Worm (Caenorhabditis elegans): Measurements from ENCODE around the gene F40G12.5.
A peak's percentile ranks its signal among the peaks of the same experiment; 100 is the strongest.

The F40G12.5 gene

ce11 chrV:14252025-14252424, 18.6 kb downstream of the F40G12.5 start, which contains the start of gene K02E11.5:
Gene K02E11.5 (plus strand): TSS chrV:14252325.
- TF ChIP-seq fkh-8 (tag; optimal IDR thresholded peaks at IDR 0.05) (no peak), sup-37 (GFP tag; optimal IDR thresholded peaks at IDR 0.05) (no peak), jun-1 (tag; optimal IDR thresholded peaks at IDR 0.05) (no peak), hpl-2 (GFP tag; optimal IDR thresholded peaks at IDR 0.05) (no peak), lin-15B (tag; optimal IDR thresholded peaks at IDR 0.05) (no peak), snu-23 (GFP tag; optimal IDR thresholded peaks at IDR 0.05) (no peak), nhr-71 (tag; optimal IDR thresholded peaks at IDR 0.05) (no peak), lin-39 (tag; optimal IDR thresholded peaks at IDR 0.05) (no peak), egl-27 (tag; optimal IDR thresholded peaks at IDR 0.05) (no peak), ets-5 (GFP tag; IDR thresholded peaks at IDR 0.05) (no peak), irx-1 (tag; optimal IDR thresholded peaks at IDR 0.05) (no peak), sox-4 (tag; optimal IDR thresholded peaks at IDR 0.05) (no peak), pqm-1 (tag; optimal IDR thresholded peaks at IDR 0.05) (no peak), swsn-7 (tag; optimal IDR thresholded peaks at IDR 0.05) (no peak), ceh-8 (GFP tag; optimal IDR thresholded peaks at IDR 0.05) (no peak), ztf-11 (tag; optimal IDR thresholded peaks at IDR 0.05) (no peak), snpc-4 (tag; optimal IDR thresholded peaks at IDR 0.05) (no peak), aha-1 (tag; optimal IDR thresholded peaks at IDR 0.05) (no peak), dpl-1 (GFP tag; optimal IDR thresholded peaks at IDR 0.05) (no peak)

ce11 chrV:14248654-14249053, 22.0 kb downstream of the F40G12.5 start, which contains the start of gene K02E11.6:
Gene K02E11.6 (plus strand): TSS chrV:14248802.
- TF ChIP-seq mep-1 (tag; optimal IDR thresholded peaks at IDR 0.05), result no peak
- TF ChIP-seq isw-1 (GFP tag; IDR thresholded peaks at IDR 0.05), result no peak
- TF ChIP-seq fkh-10 (GFP tag; optimal IDR thresholded peaks at IDR 0.05), result no peak
- no peak for TF ChIP-seq vab-15 (tag; optimal IDR thresholded peaks at IDR 0.05)
- TF ChIP-seq egl-27 (tag; optimal IDR thresholded peaks at IDR 0.05), result no peak
- TF ChIP-seq alr-1 (tag; optimal IDR thresholded peaks at IDR 0.05; ENCODE audit: borderline replicate concordance), result no peak
- no peak for TF ChIP-seq mef-2 (tag; optimal IDR thresholded peaks at IDR 0.05)
- no peak for TF ChIP-seq nhr-19 (GFP tag; conservative IDR thresholded peaks at IDR 0.05)
- TF ChIP-seq unc-86 (tag; optimal IDR thresholded peaks at IDR 0.05), result no peak
- no peak for TF ChIP-seq sptf-1 (tag; optimal IDR thresholded peaks at IDR 0.05)
- TF ChIP-seq nhr-76 (tag; optimal IDR thresholded peaks at IDR 0.05), result no peak
- TF ChIP-seq nhr-28 (tag; optimal IDR thresholded peaks at IDR 0.05), result no peak

ce11 chrV:14248025-14248424, 22.6 kb downstream of the F40G12.5 start, which contains the start of gene K02E11.4:
Gene K02E11.4 (minus strand): TSS chrV:14248125.
- TF ChIP-seq lin-15B (tag; optimal IDR thresholded peaks at IDR 0.05) (no peak), hpl-2 (GFP tag; optimal IDR thresholded peaks at IDR 0.05) (no peak), lsy-2 (tag; optimal IDR thresholded peaks at IDR 0.05) (no peak), fkh-4 (tag; optimal IDR thresholded peaks at IDR 0.05; ENCODE audit: borderline replicate concordance) (no peak), ztf-4 (tag; optimal IDR thresholded peaks at IDR 0.05) (no peak), nhr-20 (tag; optimal IDR thresholded peaks at IDR 0.05) (no peak), fos-1 (tag; optimal IDR thresholded peaks at IDR 0.05) (no peak), egl-27 (tag; optimal IDR thresholded peaks at IDR 0.05) (no peak), unc-98 (GFP tag; IDR thresholded peaks at IDR 0.05) (no peak), mef-2 (tag; optimal IDR thresholded peaks at IDR 0.05) (no peak), nhr-11 (tag; optimal IDR thresholded peaks at IDR 0.05) (no peak), nhr-71 (tag; optimal IDR thresholded peaks at IDR 0.05) (no peak)

- TF ChIP-seq skn-1 (tag; optimal IDR thresholded peaks at IDR 0.05) (no peak), hpl-2 (GFP tag; optimal IDR thresholded peaks at IDR 0.05) (no peak), pag-3 (tag; optimal IDR thresholded peaks at IDR 0.05; ENCODE audit: borderline replicate concordance, insufficient read depth) (no peak), nhr-20 (tag; optimal IDR thresholded peaks at IDR 0.05) (no peak), zip-4 (GFP tag; optimal IDR thresholded peaks at IDR 0.05) (no peak), efl-1 (optimal IDR thresholded peaks at IDR 0.05) (no peak), efl-1 (GFP tag; optimal IDR thresholded peaks at IDR 0.05 in 1 of 2) (peak in 1 of 2 experiments; percentile 31), jun-1 (tag; optimal IDR thresholded peaks at IDR 0.05) (no peak), ces-1 (GFP tag; optimal IDR thresholded peaks at IDR 0.05) (no peak), sup-37 (GFP tag; optimal IDR thresholded peaks at IDR 0.05) (no peak)
Measured at ce11 chrV:14246761-14247160, 23.9 kb downstream of the F40G12.5 start, which contains the start of gene K02E11.3. Gene K02E11.3 (minus strand): TSS chrV:14246861.
